Fruit fly (Drosophila melanogaster) whole organism, pupa: ENCODE measurements around the gene mura.

ENCODE experiments used
- CG10348 ChIP-seq: fragments of 200-800 bp; sonication (Bioruptor generic); IDR thresholded peaks from 2 replicates; pipeline ENCODE4 v1.3.6; 2022; ENCODE audit warnings: missing biosample characterization, missing genetic modification characterization
- CG12605 ChIP-seq: fragments of 200-800 bp; sonication (Bioruptor generic); IDR thresholded peaks from 2 replicates; pipeline ENCODE4 v1.3.6; 2022; ENCODE audit warnings: missing biosample characterization, missing genetic modification characterization
- CG13204 ChIP-seq: fragments of 200-800 bp; sonication (Bioruptor generic); optimal IDR thresholded peaks from 2 replicates; lab custom pipeline; 2018; ENCODE audit warnings: missing biosample characterization, mild to moderate bottlenecking, missing genetic modification characterization, moderate library complexity
- CG14655 ChIP-seq: fragments of 200-800 bp; sonication (Bioruptor generic); optimal IDR thresholded peaks from 3 replicates; lab custom pipeline; 2017; ENCODE audit warnings: mild to moderate bottlenecking, missing biosample characterization, missing genetic modification reagents, missing genetic modification characterization
- CG15710 ChIP-seq: fragments of 200-800 bp; sonication (Bioruptor generic); optimal IDR thresholded peaks from 2 replicates; lab custom pipeline; 2018; ENCODE audit warnings: missing biosample characterization, mild to moderate bottlenecking, missing genetic modification characterization, moderate library complexity
- CG17806 ChIP-seq: fragments of 200-800 bp; sonication (Bioruptor generic); optimal IDR thresholded peaks from 2 replicates; lab custom pipeline; 2018; ENCODE audit warnings: missing biosample characterization, mild to moderate bottlenecking, missing genetic modification characterization, moderate library complexity
- CG32121 ChIP-seq: fragments of 200-800 bp; sonication (Bioruptor generic); IDR thresholded peaks from 2 replicates; pipeline ENCODE4 v1.3.6; 2022; ENCODE audit warnings: missing biosample characterization, missing genetic modification characterization
- CG34367 ChIP-seq: fragments of 200-800 bp; sonication (Bioruptor generic); optimal IDR thresholded peaks from 2 replicates; lab custom pipeline; 2018; ENCODE audit warnings: missing biosample characterization, mild to moderate bottlenecking, missing genetic modification characterization
- CG4496 ChIP-seq: fragments of 200-800 bp; sonication (Bioruptor generic); IDR thresholded peaks from 3 replicates; pipeline ENCODE4 v1.3.6; 2022; ENCODE audit warnings: missing biosample characterization, missing genetic modification characterization
- CG8159 ChIP-seq: fragments of 200-800 bp; sonication (Bioruptor generic); optimal IDR thresholded peaks from 3 replicates; lab custom pipeline; 2018; ENCODE audit warnings: missing biosample characterization, mild to moderate bottlenecking, missing genetic modification characterization, moderate library complexity
- CG8301 ChIP-seq: fragments of 200-800 bp; sonication (Bioruptor generic); optimal IDR thresholded peaks from 2 replicates; lab custom pipeline; 2018; ENCODE audit warnings: missing biosample characterization, mild to moderate bottlenecking, missing genetic modification characterization
- CG9948 ChIP-seq: fragments of 200-800 bp; sonication (Bioruptor generic); optimal IDR thresholded peaks from 2 replicates; lab custom pipeline; 2018; ENCODE audit warnings: missing biosample characterization, mild to moderate bottlenecking, missing genetic modification characterization, moderate library complexity
- D1 ChIP-seq: fragments of 200-800 bp; sonication (Bioruptor generic); optimal IDR thresholded peaks from 2 replicates; lab custom pipeline; 2018; ENCODE audit warnings: missing biosample characterization, mild to moderate bottlenecking, missing genetic modification characterization, moderate library complexity
- EcR ChIP-seq: fragments of 200-800 bp; sonication (Bioruptor generic); optimal IDR thresholded peaks from 3 replicates; lab custom pipeline; 2019; ENCODE audit warnings: missing biosample characterization, missing genetic modification characterization, mild to moderate bottlenecking, moderate library complexity, missing genetic modification reagents
- Ets98B ChIP-seq: fragments of 200-800 bp; sonication (Bioruptor generic); IDR thresholded peaks from 2 replicates; pipeline ENCODE4 v1.3.6; 2022; ENCODE audit warnings: missing biosample characterization, missing genetic modification characterization
- Pif1A ChIP-seq: fragments of 200-800 bp; sonication (Bioruptor generic); optimal IDR thresholded peaks from 3 replicates; lab custom pipeline; 2016; ENCODE audit warnings: missing biosample characterization, missing genetic modification characterization
- Pif1B ChIP-seq: fragments of 200-800 bp; sonication (Bioruptor generic); optimal IDR thresholded peaks from 3 replicates; lab custom pipeline; 2016; ENCODE audit warnings: missing biosample characterization, missing genetic modification characterization
- Snoo ChIP-seq: fragments of 200-800 bp; sonication (Bioruptor generic); optimal IDR thresholded peaks from 3 replicates; lab custom pipeline; 2017; ENCODE audit warnings: missing biosample characterization, mild to moderate bottlenecking, missing genetic modification characterization, inconsistent platforms
- fd96Ca ChIP-seq: fragments of 200-800 bp; sonication (Bioruptor generic); IDR thresholded peaks from 3 replicates; pipeline ENCODE4 v1.3.6; 2022; ENCODE audit warnings: missing biosample characterization, missing genetic modification characterization
- gl ChIP-seq: fragments of 200-800 bp; sonication (Bioruptor generic); optimal IDR thresholded peaks from 2 replicates; lab custom pipeline; 2018; ENCODE audit warnings: missing biosample characterization, mild to moderate bottlenecking, missing genetic modification characterization
- rn ChIP-seq: fragments of 200-800 bp; sonication (Bioruptor generic); IDR thresholded peaks from 2 replicates; pipeline ENCODE4 v1.3.6; 2022; ENCODE audit warnings: missing biosample characterization, missing genetic modification characterization

The mura gene

DNA sequence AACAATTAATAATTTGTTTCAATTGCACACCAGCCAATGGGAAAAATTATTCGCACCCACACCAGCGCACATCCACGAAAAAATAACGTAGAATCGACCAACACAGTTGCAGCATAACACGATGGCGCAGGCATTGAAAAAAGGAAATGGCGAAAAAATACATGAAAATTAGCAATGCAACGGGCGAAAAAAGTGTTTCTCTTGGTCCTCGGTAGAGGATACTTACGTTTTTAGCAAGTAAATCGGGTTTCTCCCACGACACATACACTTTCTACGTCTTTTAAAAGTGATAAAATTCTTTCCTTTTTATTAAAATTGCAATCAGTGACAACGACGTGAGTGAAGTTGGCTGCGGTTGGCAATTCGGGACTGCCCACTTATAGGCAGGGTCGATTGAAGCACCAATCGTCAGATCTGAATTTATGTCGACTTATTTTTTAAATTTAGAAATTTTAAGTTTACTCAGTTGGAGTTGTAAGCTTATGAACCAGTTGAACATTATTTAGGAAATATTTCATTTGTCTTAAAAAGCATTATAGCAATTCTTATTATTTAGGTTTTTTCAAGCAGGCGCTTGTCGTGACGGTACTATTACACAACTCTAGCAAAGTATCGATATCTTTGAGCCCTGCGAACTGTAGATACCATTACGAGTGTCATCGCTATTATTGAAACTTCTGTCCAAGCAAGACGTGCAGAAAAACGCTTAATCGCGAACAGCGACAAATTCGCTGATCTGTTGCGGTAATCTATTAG, 26.0 kb upstream of the mura start, which contains the start of the genes Kap-alpha3 and Son:
TSS of gene Kap-alpha3 (minus strand) at position 352 of the 756 bp plus-strand sequence.
TSS of gene Son (plus strand) at position 661 of the 756 bp plus-strand sequence.
- TF ChIP-seq rn (GFP tag; lab: Robert Waterston, UW) (peak; percentile 52), CG15710 (tag; lab: Kevin White, UChicago) (peak; percentile 79), Snoo (tag; lab: Kevin White, UChicago) (peak; percentile 91), Ets98B (GFP tag; lab: Robert Waterston, UW) (peak; percentile 73), CG8159 (tag; lab: Kevin White, UChicago) (peak; percentile 72), CG14655 (GFP tag; lab: Kevin White, UChicago) (no peak), CG9948 (tag; lab: Kevin White, UChicago) (peak; percentile 59), CG17806 (tag; lab: Kevin White, UChicago) (peak; percentile 36), gl (tag; lab: Kevin White, UChicago) (peak; percentile 57), Pif1B (GFP tag; lab: Kevin White, UChicago) (peak; percentile 75), CG10348 (GFP tag; lab: Robert Waterston, UW) (no peak), CG32121 (peak; percentile 79), CG34367 (tag; lab: Kevin White, UChicago) (peak; percentile 74), CG13204 (GFP tag; lab: Kevin White, UChicago) (no peak), CG12605 (GFP tag; lab: Robert Waterston, UW) (no peak), D1 (no peak), CG4496 (peak; percentile 89), fd96Ca (peak; percentile 73; the same call in 2 of the 3 replicates), CG8301 (peak; percentile 77), EcR (GFP tag; lab: Kevin White, UChicago) (no peak), Pif1A (GFP tag; lab: Kevin White, UChicago) (peak; percentile 83)

DNA sequence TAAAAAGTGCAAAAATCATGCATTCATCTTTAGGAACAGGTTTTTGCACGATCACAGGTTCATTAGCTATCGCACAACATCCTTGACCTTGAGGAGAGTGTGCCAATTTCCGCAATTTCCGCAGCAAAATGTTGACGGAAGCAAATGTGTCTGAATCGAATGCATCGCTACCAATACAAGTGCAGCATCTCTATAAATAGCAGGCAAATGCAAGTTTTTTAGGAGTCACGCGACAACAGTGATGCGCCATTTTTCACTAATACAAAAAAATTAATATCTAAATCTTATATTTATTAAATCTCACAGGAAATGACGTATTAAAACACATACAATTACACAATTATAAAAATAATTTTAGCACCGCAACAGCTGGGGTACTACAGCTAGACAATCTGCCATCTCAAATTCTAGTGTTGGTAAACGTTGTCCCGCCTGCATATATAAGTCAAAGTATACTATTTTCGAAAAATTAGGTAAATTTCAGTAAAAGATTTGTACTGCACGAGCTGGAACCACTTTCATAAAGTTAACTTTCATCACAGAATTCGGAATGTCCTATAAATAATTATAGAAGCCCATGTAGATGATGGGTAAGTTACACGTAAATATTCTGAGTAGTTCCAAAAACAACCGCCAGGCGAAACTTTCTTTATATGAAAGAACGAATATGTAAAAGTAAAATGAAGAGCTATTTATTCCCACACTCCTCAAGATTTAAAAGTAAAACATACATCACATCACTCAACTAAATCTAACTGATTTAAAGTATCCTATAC, 22.4 kb upstream of the mura start, which contains the start of gene CG9399:
TSS of gene CG9399 (minus strand) at position 400 of the 776 bp plus-strand sequence.
- TF ChIP-seq CG10348 (GFP tag; lab: Robert Waterston, UW) (peak; percentile 92), CG12605 (GFP tag; lab: Robert Waterston, UW) (peak; percentile 97), Pif1A (GFP tag; lab: Kevin White, UChicago) (peak; percentile 96), fd96Ca (peak; percentile 98), CG9948 (tag; lab: Kevin White, UChicago) (peak; percentile 96), CG17806 (tag; lab: Kevin White, UChicago) (peak; percentile 97), CG34367 (tag; lab: Kevin White, UChicago) (peak; percentile 95), gl (tag; lab: Kevin White, UChicago) (peak; percentile 90), Ets98B (GFP tag; lab: Robert Waterston, UW) (peak; percentile 99), CG8301 (peak; percentile 99), EcR (GFP tag; lab: Kevin White, UChicago) (peak; percentile 67), Snoo (tag; lab: Kevin White, UChicago) (peak; percentile 96), CG4496 (peak; percentile 99), D1 (peak; percentile 76), CG14655 (GFP tag; lab: Kevin White, UChicago) (peak; percentile 98), Pif1B (GFP tag; lab: Kevin White, UChicago) (peak; percentile 96), CG15710 (tag; lab: Kevin White, UChicago) (peak; percentile 97), rn (GFP tag; lab: Robert Waterston, UW) (peak; percentile 97), CG8159 (tag; lab: Kevin White, UChicago) (peak; percentile 95), CG13204 (GFP tag; lab: Kevin White, UChicago) (peak; percentile 82), CG32121 (peak; percentile 98)

DNA sequence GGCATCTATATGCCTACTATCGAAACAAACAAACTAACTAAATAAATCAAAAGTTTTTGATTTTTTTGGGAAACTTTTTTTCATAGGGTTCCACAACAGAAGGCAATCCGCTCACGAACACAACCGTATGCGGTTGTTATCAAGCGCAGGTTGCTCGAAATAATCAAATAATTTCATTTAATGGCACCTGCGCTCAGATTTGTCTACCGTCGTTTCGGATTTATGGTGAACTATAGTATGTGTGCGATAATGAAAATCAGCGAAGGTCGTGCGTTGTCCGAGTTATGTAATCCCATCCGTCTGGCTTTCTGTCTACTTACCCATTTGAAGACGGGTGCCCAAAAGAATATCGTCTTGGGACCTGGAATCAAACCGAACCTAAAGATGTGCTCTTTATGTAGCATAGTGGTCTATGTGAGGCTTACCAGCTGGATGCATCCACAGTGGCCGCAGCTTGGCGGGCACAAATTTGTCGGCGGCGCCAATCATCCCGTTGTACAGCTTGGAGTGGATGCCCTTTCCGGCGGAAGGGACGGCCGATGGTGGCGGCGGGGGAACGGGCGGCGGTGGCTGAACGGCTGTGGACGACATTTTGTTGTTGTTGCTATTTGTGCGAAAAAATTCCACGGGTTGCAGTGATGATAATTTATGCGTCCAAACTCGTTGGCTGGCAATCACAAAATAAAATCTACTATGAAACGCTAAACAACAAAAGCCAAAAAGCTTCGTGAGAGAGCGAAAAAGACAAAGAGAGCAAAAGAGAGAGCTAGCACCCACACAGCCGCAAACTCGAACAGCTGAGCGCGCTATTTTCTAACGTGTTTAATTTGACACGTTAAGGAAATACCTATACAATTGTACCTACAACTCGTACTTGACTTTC, 21.6 kb upstream of the mura start:
- TF ChIP-seq CG17806 (tag; lab: Kevin White, UChicago) (no peak), fd96Ca (no peak)
- TF ChIP-seq, all 21 proteins: peak for 0

DNA sequence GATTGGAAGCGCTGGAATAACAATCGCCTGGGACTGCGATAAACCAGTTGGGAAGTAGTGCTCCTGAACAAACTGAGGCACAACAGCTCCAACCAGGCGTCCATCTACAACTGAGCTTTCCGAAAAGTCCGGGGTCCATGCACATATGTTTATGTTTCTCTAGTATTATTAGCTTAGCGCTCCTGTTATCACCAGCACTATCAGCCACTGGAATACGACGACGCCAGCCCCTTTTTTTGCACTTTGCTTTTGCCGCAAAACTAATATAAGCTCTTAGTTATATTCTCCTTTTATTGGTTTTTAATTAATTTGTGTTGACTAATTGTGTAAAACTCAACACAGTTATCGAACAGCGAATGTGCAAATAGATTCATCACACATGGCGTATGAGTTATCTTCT, 19.9 kb upstream of the mura start, which contains the start of gene CG9396:
TSS of gene CG9396 (minus strand) at position 101 of the 400 bp plus-strand sequence.
- no peak for TF ChIP-seq Pif1A (GFP tag; lab: Kevin White, UChicago)
- no peak for TF ChIP-seq fd96Ca

DNA sequence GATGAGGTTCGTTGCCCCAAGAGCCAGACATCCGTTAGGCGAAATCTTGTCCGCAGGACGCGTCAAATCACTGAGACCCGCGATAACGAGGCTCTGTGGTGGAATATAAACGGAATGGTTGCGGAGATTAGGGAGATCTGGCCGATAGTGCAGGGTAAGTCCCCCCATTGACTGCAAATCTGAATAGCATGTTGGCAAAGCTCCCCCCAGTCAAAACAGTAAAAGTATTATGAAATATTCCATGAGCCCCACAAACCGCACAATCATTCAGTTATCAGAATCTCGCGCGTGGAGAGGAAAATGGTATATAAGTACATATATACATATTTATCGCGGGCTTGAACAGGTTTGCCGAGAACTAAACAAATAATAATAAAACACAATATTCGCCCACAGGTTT, 19.1 kb upstream of the mura start:
- TF ChIP-seq EcR (GFP tag; lab: Kevin White, UChicago) (peak; percentile 30), CG9948 (tag; lab: Kevin White, UChicago) (no peak)
